Fruit fly (Drosophila melanogaster): ENCODE measurements around the gene Elys.

Elys gene

DNA sequence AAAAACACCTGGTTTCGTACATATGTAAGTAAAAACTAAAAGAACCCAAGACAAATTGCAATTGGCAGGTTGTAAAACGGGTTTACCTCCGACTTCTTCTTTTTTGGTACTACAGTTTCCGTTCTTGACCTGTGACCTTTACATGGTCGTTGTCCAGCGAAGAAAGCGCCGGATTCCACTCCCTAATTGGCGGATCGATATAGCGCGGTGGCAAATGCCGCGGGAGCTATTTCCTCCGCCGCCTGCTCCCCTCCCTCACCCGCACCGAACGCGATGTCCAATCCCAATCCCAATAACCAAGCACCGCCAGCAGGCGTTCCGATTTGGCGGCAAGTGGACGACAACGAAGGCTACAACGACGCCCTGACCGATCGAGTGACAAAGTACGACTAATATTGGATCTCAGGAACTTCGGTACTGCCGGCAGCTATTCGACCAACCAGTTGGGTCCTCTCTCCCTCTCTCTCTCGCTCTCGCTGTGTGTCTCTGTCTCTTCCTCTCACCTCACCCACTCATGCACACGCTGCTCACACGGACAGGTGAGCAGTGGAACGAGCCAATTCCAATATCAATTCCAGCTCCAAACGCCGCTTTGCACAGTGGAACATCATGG is 10.6 kb downstream of the Elys start (continued):
- peak; percentile 48 for TF ChIP-seq CG6854 (GFP tag; optimal IDR thresholded peaks at IDR 0.05)
- TF ChIP-seq Eip93F (GFP tag; optimal IDR thresholded peaks at IDR 0.05): no peak
- no peak for TF ChIP-seq Eip78C (GFP tag)
- no peak for TF ChIP-seq vri (GFP tag; optimal IDR thresholded peaks at IDR 0.05)
- TF ChIP-seq ss (GFP tag; optimal IDR thresholded peaks at IDR 0.05): no peak
- no peak for TF ChIP-seq CG10669 (GFP tag; optimal IDR thresholded peaks at IDR 0.05)
- no peak for TF ChIP-seq Smox (GFP tag; optimal IDR thresholded peaks at IDR 0.05)

dm6 chrX:19663196-19663858 is 11.2 kb downstream of the Elys start:
- peak; percentile 64 for TF ChIP-seq CG6276 (GFP tag; optimal IDR thresholded peaks at IDR 0.05)
- peak; percentile 49 for TF ChIP-seq Hr39 (GFP tag; optimal IDR thresholded peaks at IDR 0.05)
- peak; percentile 66 for TF ChIP-seq esn (GFP tag; optimal IDR thresholded peaks at IDR 0.05)
- TF ChIP-seq salr (GFP tag; optimal IDR thresholded peaks at IDR 0.05): peak in 1 of 2 experiments; percentile 16
- TF ChIP-seq Sox102F (GFP tag; optimal IDR thresholded peaks at IDR 0.05): peak; percentile 45
- no peak for TF ChIP-seq CG16779 (tag; optimal IDR thresholded peaks at IDR 0.05)
- TF ChIP-seq CG34406 (GFP tag; optimal IDR thresholded peaks at IDR 0.05): peak; percentile 44
- TF ChIP-seq lz (GFP tag; optimal IDR thresholded peaks at IDR 0.05): peak; percentile 55
- TF ChIP-seq pdm3 (GFP tag; optimal IDR thresholded peaks at IDR 0.05): peak; percentile 55
- no peak for TF ChIP-seq CG10669 (GFP tag; optimal IDR thresholded peaks at IDR 0.05)
- no peak for TF ChIP-seq CG15336 (GFP tag; IDR thresholded peaks at IDR 0.05)
- TF ChIP-seq svp (GFP tag): peak; percentile 75
- TF ChIP-seq dsx (GFP tag; optimal IDR thresholded peaks at IDR 0.05; ENCODE audit: poor library complexity, severe bottlenecking): no peak
- no peak for TF ChIP-seq Ets21C (GFP tag; optimal IDR thresholded peaks at IDR 0.05)
- TF ChIP-seq Sox14 (GFP tag; optimal IDR thresholded peaks at IDR 0.05): no peak
- no peak for TF ChIP-seq Hr38 (GFP tag; optimal IDR thresholded peaks at IDR 0.05)
- TF ChIP-seq CG11294 (GFP tag; IDR thresholded peaks at IDR 0.05): no peak
- no peak for TF ChIP-seq fd85E (GFP tag; optimal IDR thresholded peaks at IDR 0.05)
- peak; percentile 35 for TF ChIP-seq Hr4 (GFP tag; optimal IDR thresholded peaks at IDR 0.05)
- TF ChIP-seq CG11762 (GFP tag; optimal IDR thresholded peaks at IDR 0.05; ENCODE audit: insufficient read depth): peak; percentile 28
- TF ChIP-seq ss (GFP tag; optimal IDR thresholded peaks at IDR 0.05): peak; percentile 56 to 57
- peak; percentile 55 for TF ChIP-seq fd59A (GFP tag; optimal IDR thresholded peaks at IDR 0.05)
- TF ChIP-seq cyc (GFP tag; optimal IDR thresholded peaks at IDR 0.05): peak; percentile 24
- TF ChIP-seq CG10631 (GFP tag; optimal IDR thresholded peaks at IDR 0.05): peak; percentile 40
- no peak for TF ChIP-seq Sox15 (GFP tag; optimal IDR thresholded peaks at IDR 0.05)
- TF ChIP-seq CG8632 (GFP tag; optimal IDR thresholded peaks at IDR 0.05): no peak
- TF ChIP-seq vri (GFP tag; optimal IDR thresholded peaks at IDR 0.05): no peak
- peak; percentile 46 for TF ChIP-seq Ets96B (tag; optimal IDR thresholded peaks at IDR 0.05)
- peak; percentile 78 for TF ChIP-seq CG32006 (GFP tag; optimal IDR thresholded peaks at IDR 0.05)
- no peak for TF ChIP-seq acj6 (GFP tag; optimal IDR thresholded peaks at IDR 0.05)
- peak; percentile 50 for TF ChIP-seq CG6792 (GFP tag; optimal IDR thresholded peaks at IDR 0.05)
- TF ChIP-seq Blimp-1 (GFP tag; optimal IDR thresholded peaks at IDR 0.05): peak; percentile 12
- TF ChIP-seq CG3032 (tag; optimal IDR thresholded peaks at IDR 0.05): peak; percentile 50
- TF ChIP-seq CG6163 (GFP tag; IDR thresholded peaks at IDR 0.05): 0 out of 3 replicates have a peak, but pooled peaks have one; percentile 26
- peak; percentile 71 for TF ChIP-seq Smox (GFP tag; optimal IDR thresholded peaks at IDR 0.05)
- peak; percentile 63 for TF ChIP-seq topi (GFP tag; optimal IDR thresholded peaks at IDR 0.05)
- TF ChIP-seq CG31627 (GFP tag; optimal IDR thresholded peaks at IDR 0.05): peak; percentile 7
- no peak for TF ChIP-seq CG1621 (tag; optimal IDR thresholded peaks at IDR 0.05)
- peak; percentile 10; the same call in 1 of the 3 replicates for TF ChIP-seq eg (GFP tag; IDR thresholded peaks at IDR 0.05)
- TF ChIP-seq fkh (GFP tag; optimal IDR thresholded peaks at IDR 0.05): no peak
- no peak for TF ChIP-seq Gug (GFP tag; IDR thresholded peaks at IDR 0.05)
- TF ChIP-seq Lpt (GFP tag; optimal IDR thresholded peaks at IDR 0.05): no peak
- TF ChIP-seq CG8319 (GFP tag; optimal IDR thresholded peaks at IDR 0.05): no peak
- peak; percentile 34 for TF ChIP-seq spab (GFP tag; optimal IDR thresholded peaks at IDR 0.05)
- peak; percentile 47 for TF ChIP-seq achi (GFP tag; optimal IDR thresholded peaks at IDR 0.05)
